Fruit fly (Drosophila melanogaster): Measurements from ENCODE around the gene CG42818.
A peak's percentile ranks its signal among the peaks of the same experiment; 100 is the strongest.

Gene CG42818

DNA sequence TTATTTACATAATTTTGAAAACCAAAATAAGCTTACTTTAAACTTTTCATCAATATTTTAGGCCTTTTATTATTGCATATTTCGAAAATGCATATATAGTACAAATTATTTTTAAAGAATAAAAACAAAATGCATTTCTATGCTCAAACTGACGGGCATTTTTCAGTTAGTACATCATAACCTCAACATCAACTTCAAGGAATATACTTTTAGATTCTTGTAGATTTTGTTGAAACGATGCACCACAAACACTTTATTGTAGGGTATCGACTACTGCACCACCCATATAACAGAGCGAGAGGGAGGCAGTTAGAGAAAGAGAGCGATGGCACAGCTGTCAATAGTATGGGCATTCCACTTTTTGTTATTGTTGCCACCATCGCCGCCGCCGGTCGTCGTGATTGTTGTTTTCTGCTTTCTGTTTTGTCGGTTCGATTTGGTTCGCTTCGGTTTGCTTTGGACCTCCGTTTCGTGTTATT lies 38.1 kb downstream of the CG42818 start (continued):
- 0 out of 2 replicates have a peak, but pooled peaks have one; percentile 12 for TF ChIP-seq Nf-YA (GFP tag; IDR thresholded peaks at IDR 0.05)
- TF ChIP-seq Hmr (GFP tag; optimal IDR thresholded peaks at IDR 0.05): peak; percentile 85
- TF ChIP-seq CG7745 (tag; optimal IDR thresholded peaks at IDR 0.05): no peak
- TF ChIP-seq Meics (GFP tag; optimal IDR thresholded peaks at IDR 0.05): peak; percentile 83
- no peak for TF ChIP-seq unc-4 (GFP tag; IDR thresholded peaks at IDR 0.05; ENCODE audit: partially characterized antibody)
- 0 out of 2 replicates have a peak, but pooled peaks have one; percentile 46 for TF ChIP-seq gt (GFP tag; IDR thresholded peaks at IDR 0.05)
- peak; percentile 68 for TF ChIP-seq CG1832 (GFP tag; optimal IDR thresholded peaks at IDR 0.05)
- peak; percentile 12; the same call in 1 of the 3 replicates for TF ChIP-seq CG34224 (GFP tag; IDR thresholded peaks at IDR 0.05; ENCODE audit: partially characterized antibody)
- TF ChIP-seq CG12104 (GFP tag; optimal IDR thresholded peaks at IDR 0.05): peak; percentile 86
- TF ChIP-seq CG17328 (GFP tag; IDR thresholded peaks at IDR 0.05): peak; percentile 83
- TF ChIP-seq CG18764 (GFP tag; optimal IDR thresholded peaks at IDR 0.05): peak; percentile 86
- peak; percentile 21 for TF ChIP-seq YL-1 (GFP tag; optimal IDR thresholded peaks at IDR 0.05)
- TF ChIP-seq Ptx1 (GFP tag; IDR thresholded peaks at IDR 0.05): peak; percentile 89
- peak; percentile 81 for TF ChIP-seq Nf-YC (tag; optimal IDR thresholded peaks at IDR 0.05)
- peak; percentile 76; the same call in 2 of the 3 replicates for TF ChIP-seq CG34422 (GFP tag; IDR thresholded peaks at IDR 0.05)
- peak; percentile 83 for TF ChIP-seq da (GFP tag; optimal IDR thresholded peaks at IDR 0.05)
- TF ChIP-seq lilli (GFP tag; optimal IDR thresholded peaks at IDR 0.05): peak; percentile 88
- TF ChIP-seq CG11093 (GFP tag; IDR thresholded peaks at IDR 0.05): peak; percentile 79
- TF ChIP-seq CG8388 (GFP tag; optimal IDR thresholded peaks at IDR 0.05): peak; percentile 94
- peak in 1 of 2 experiments; percentile 53 for TF ChIP-seq insv (GFP tag; optimal IDR thresholded peaks at IDR 0.05)
- peak; percentile 55 for TF ChIP-seq Lim3 (GFP tag; IDR thresholded peaks at IDR 0.05)
- peak; percentile 95 for TF ChIP-seq CG4424 (GFP tag; optimal IDR thresholded peaks at IDR 0.05)
- peak; percentile 59 for TF ChIP-seq Hand (GFP tag; optimal IDR thresholded peaks at IDR 0.05)
- TF ChIP-seq CG4360 (GFP tag; IDR thresholded peaks at IDR 0.05): peak; percentile 71
- no peak for TF ChIP-seq aop (GFP tag; IDR thresholded peaks at IDR 0.05)
- peak; percentile 75 for TF ChIP-seq CG30020 (tag; optimal IDR thresholded peaks at IDR 0.05)
- peak; percentile 91 for TF ChIP-seq bcd (GFP tag; optimal IDR thresholded peaks at IDR 0.05)
- TF ChIP-seq Med (GFP tag): peak; percentile 95
- peak; percentile 74 for TF ChIP-seq cad (GFP tag; optimal IDR thresholded peaks at IDR 0.05)
- no peak for TF ChIP-seq dati (GFP tag; IDR thresholded peaks at IDR 0.05)
- no peak for TF ChIP-seq BEAF-32 (GFP tag; optimal IDR thresholded peaks at IDR 0.05)
- peak; percentile 41; the same call in 1 of the 2 replicates for TF ChIP-seq chm (GFP tag; IDR thresholded peaks at IDR 0.05)
- TF ChIP-seq ara (GFP tag; IDR thresholded peaks at IDR 0.05): no peak; the same call in 1 of the 2 replicates
- peak; percentile 39; the same call in 1 of the 2 replicates for TF ChIP-seq CG9215 (GFP tag; IDR thresholded peaks at IDR 0.05)
- peak; percentile 71; the same call in 2 of the 3 replicates for TF ChIP-seq ase (GFP tag; IDR thresholded peaks at IDR 0.05)
- peak; percentile 92 for TF ChIP-seq ind (GFP tag; optimal IDR thresholded peaks at IDR 0.05)
- TF ChIP-seq twi (tag; optimal IDR thresholded peaks at IDR 0.05): peak; percentile 92
- TF ChIP-seq gcm2 (GFP tag; optimal IDR thresholded peaks at IDR 0.05): peak; percentile 66
- peak; percentile 81 for TF ChIP-seq Mes4 (GFP tag; optimal IDR thresholded peaks at IDR 0.05)
- TF ChIP-seq CG9876 (GFP tag; optimal IDR thresholded peaks at IDR 0.05): peak; percentile 19
- peak; percentile 52 for TF ChIP-seq CG15514 (GFP tag; optimal IDR thresholded peaks at IDR 0.05)
- peak; percentile 56; the same call in 1 of the 2 replicates for TF ChIP-seq bowl (GFP tag; IDR thresholded peaks at IDR 0.05)
- peak; percentile 97 for TF ChIP-seq Oli (tag; optimal IDR thresholded peaks at IDR 0.05)
- peak; percentile 47 for TF ChIP-seq Fer2 (tag; optimal IDR thresholded peaks at IDR 0.05)
- 0 out of 2 replicates have a peak, but pooled peaks have one; percentile 3 for TF ChIP-seq CG5953 (GFP tag; IDR thresholded peaks at IDR 0.05)
- peak; percentile 76 for TF ChIP-seq ttk (GFP tag; IDR thresholded peaks at IDR 0.05)
- TF ChIP-seq CG42726 (GFP tag; IDR thresholded peaks at IDR 0.05; ENCODE audit: partially characterized antibody): no peak
- peak; percentile 94 for TF ChIP-seq CG12659 (GFP tag; optimal IDR thresholded peaks at IDR 0.05)
- TF ChIP-seq CG14965 (GFP tag; optimal IDR thresholded peaks at IDR 0.05; ENCODE audit: borderline replicate concordance): peak; percentile 37
- TF ChIP-seq ab (GFP tag; optimal IDR thresholded peaks at IDR 0.05): peak; percentile 57
